Worm (Caenorhabditis elegans) whole organism, dauer: ENCODE data around the gene R09A8.2.

Source experiments
- unc-62 ChIP-seq: sonication (generic microtip); optimal IDR thresholded peaks from 2 replicates; lab custom pipeline; 2017; ENCODE audit warnings: missing biosample characterization, missing genetic modification reagents, missing genetic modification characterization

Gene R09A8.2

DNA sequence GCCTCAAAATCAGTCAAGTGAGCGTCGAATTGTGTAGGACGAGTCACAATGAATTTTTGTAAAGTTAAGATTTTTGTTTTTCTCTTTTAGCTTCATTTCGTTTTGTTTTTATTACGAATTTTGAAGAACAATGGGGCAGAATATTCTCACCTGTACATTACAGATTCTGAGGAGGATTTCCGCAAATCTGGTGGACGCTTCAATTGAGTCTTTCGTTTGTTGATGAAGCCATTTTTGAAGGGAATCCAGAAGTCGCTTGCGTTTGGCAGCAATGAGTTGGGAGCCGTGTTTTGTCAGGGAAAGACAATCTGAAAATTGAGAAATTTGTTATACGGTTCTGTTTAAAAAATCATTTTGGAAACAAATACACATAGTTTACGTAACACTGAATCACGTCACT is 45.2 kb downstream of the R09A8.2 start:
- TF ChIP-seq unc-62 (GFP tag; lab: Kevin White, UChicago): no peak

DNA sequence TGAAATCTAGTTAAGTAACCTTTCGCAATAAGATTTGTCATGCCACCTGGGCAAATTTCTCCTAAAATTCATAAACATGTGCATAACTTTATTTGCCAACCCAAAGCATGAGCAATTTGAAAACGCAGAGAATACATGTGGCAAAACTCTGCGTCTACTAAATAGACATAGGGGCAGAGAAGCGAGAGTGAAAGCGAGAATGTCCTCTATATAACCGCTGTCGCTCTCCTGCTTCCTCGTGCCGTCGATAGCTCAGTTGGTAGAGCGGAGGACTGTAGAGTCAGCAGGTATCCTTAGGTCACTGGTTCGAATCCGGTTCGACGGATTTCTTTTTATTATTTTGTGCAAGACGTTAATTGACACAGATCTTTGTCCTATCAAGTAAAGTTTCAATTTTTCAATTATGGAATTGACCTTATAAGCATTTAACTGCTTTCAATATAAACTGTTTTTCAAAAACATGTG is 45.8 kb downstream of the R09A8.2 start:
- no peak for TF ChIP-seq unc-62 (GFP tag; lab: Kevin White, UChicago)

DNA sequence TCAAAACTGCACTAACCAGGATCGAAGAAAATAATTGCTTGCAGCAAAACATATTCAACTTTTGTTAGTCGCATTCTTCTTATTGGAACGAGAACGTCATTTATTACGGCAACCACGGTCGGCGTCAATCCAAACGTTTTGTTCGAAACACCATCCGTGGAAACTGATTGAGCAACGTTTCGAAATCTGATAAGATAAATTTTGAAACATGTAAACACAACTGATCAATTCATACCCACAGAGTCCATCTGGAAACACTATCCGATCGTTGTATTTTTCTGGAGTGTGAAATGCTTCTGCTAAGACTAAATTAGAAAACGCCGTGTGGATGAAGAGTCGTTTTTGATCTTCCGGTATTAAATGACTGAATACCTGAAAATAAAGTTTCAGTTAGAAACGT is 46.5 kb downstream of the R09A8.2 start:
- no peak for TF ChIP-seq unc-62 (GFP tag; lab: Kevin White, UChicago)

DNA sequence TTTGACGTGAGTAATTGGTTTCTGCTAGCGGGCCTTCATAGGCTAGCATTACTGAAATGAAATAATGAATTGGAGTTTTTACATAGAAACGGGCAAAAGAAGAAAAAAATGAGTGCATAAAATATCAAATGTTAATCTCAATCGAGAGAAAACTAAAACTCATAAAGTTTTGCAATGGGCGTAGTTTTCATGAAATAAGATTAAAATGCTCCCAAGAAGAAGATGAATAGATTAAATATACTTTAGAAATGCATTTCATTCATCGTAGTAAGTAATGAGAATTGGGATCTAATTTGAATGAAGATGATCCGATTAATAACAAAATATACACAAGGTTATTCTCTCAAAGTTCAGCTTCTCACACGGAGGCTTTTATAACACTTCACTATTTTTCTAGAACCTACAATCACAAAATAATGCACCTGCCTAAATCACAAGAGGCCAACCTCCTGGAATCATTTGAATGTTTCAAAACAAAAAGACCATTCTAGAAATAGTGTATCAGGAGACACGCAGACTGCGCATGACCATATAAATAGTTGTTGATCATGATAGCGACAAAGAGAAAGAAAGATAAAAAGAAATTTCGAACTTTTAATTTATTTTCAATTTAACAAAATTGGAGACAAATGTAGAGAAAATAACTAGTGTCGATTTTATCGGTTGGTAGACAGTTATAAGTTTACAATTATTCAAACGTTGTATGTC is 48.7 kb downstream of the R09A8.2 start, which contains the start of gene nhr-17:
nhr-17 (minus strand) TSS at position 51 of the 708 bp plus-strand sequence.
- TF ChIP-seq unc-62 (GFP tag; lab: Kevin White, UChicago): no peak

ce11 chrX:12668941-12669501 is 49.8 kb downstream of the R09A8.2 start:
- no peak for TF ChIP-seq unc-62 (GFP tag; lab: Kevin White, UChicago)

ce11 chrX:12670385-12670784 is 51.1 kb downstream of the R09A8.2 start:
- TF ChIP-seq unc-62 (GFP tag; lab: Kevin White, UChicago): no peak

DNA sequence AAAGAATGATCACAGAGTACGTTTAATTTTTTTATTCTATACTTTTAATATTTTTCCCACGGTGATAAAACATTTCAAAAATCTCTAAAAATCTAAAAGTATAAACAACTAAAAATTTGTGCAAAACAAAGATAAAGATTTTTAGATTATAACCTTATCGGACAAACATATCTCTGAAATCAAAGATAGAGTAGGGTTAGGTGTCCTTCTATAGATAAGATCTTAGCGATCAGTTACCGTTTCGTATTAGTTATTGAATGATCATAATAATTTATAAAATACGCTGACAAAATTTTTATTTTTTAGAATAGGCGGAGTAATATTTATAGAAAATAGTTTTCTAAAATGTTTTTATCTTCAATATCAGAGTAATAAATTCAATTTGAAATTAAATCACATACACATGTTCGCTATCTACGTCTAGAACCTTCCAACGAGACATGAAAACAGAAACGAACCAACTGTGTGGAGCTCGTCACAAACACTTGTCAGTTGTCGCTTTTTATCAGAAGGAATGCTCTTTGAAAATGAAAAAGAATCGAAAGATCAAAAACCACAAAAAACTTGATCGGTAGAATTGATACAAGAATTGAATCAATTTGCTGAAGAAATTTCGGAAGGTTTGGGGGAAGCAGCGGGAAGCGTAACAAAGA is 52.5 kb downstream of the R09A8.2 start:
- TF ChIP-seq unc-62 (GFP tag; lab: Kevin White, UChicago): no peak
